Fruit fly (Drosophila melanogaster) whole organism, embryonic: Measurements from ENCODE around the gene CG10353.

Experiments used
- Adf1 ChIP-seq: fragments of 200-800 bp; sonication (Bioruptor generic); IDR thresholded peaks from 2 replicates; pipeline ENCODE4 v1.3.6; 2022; ENCODE audit warnings: missing biosample characterization, missing genetic modification characterization
- B-H1 ChIP-seq: fragments of 200-800 bp; sonication (Bioruptor generic); IDR thresholded peaks from 3 replicates; pipeline ENCODE4 v1.3.6; 2022; ENCODE audit warnings: missing biosample characterization, missing genetic modification characterization
- BEAF-32 ChIP-seq: fragments of 200-800 bp; sonication (Bioruptor generic); optimal IDR thresholded peaks from 3 replicates; lab custom pipeline; 2017; ENCODE audit warnings: missing biosample characterization, missing genetic modification characterization, mild to moderate bottlenecking, moderate library complexity, missing genetic modification reagents
- CG10565 ChIP-seq: fragments of 200-800 bp; sonication (Bioruptor generic); optimal IDR thresholded peaks from 3 replicates; lab custom pipeline; 2016; ENCODE audit warnings: missing biosample characterization, mild to moderate bottlenecking, missing genetic modification characterization
- CG11696 ChIP-seq: fragments of 200-800 bp; sonication (Bioruptor generic); IDR thresholded peaks from 2 replicates; pipeline ENCODE4 v1.3.6; 2022; ENCODE audit warnings: missing biosample characterization, missing genetic modification characterization
- CG11723 ChIP-seq: fragments of 200-800 bp; sonication (Bioruptor generic); optimal IDR thresholded peaks from 2 replicates; lab custom pipeline; 2017; ENCODE audit warnings: missing biosample characterization, mild to moderate bottlenecking, missing genetic modification characterization
- CG12299 ChIP-seq: fragments of 200-800 bp; sonication (Bioruptor generic); optimal IDR thresholded peaks from 2 replicates; lab custom pipeline; 2018; ENCODE audit warnings: missing biosample characterization, mild to moderate bottlenecking, missing genetic modification characterization
- CG13424 ChIP-seq: fragments of 200-800 bp; sonication (Bioruptor generic); optimal IDR thresholded peaks from 2 replicates; lab custom pipeline; 2019; ENCODE audit warnings: missing biosample characterization, mild to moderate bottlenecking, missing genetic modification characterization, moderate library complexity
- CG13624 ChIP-seq: fragments of 200-800 bp; sonication (Bioruptor generic); optimal IDR thresholded peaks from 2 replicates; lab custom pipeline; 2016; ENCODE audit warnings: missing biosample characterization, missing genetic modification characterization
- CG13894 ChIP-seq: fragments of 200-800 bp; sonication (Bioruptor generic); optimal IDR thresholded peaks from 3 replicates; lab custom pipeline; 2018; ENCODE audit warnings: missing biosample characterization, mild to moderate bottlenecking, missing genetic modification characterization, moderate library complexity
- CG14050 ChIP-seq: fragments of 200-800 bp; sonication (Bioruptor generic); IDR thresholded peaks from 3 replicates; pipeline ENCODE4 v1.3.6; 2022; ENCODE audit warnings: missing biosample characterization, missing genetic modification characterization
- CG17802 ChIP-seq: fragments of 200-800 bp; sonication (Bioruptor generic); optimal IDR thresholded peaks from 2 replicates; lab custom pipeline; 2018; ENCODE audit warnings: missing biosample characterization, mild to moderate bottlenecking, missing genetic modification characterization, moderate library complexity
- CG2875 ChIP-seq: fragments of 200-800 bp; sonication (Bioruptor generic); optimal IDR thresholded peaks from 2 replicates; lab custom pipeline; 2017; ENCODE audit warnings: missing biosample characterization, mild to moderate bottlenecking, missing genetic modification characterization, missing genetic modification reagents
- CG2889 ChIP-seq: fragments of 200-800 bp; sonication (Bioruptor generic); IDR thresholded peaks from 3 replicates; pipeline ENCODE4 v1.3.6; 2022; ENCODE audit warnings: missing biosample characterization, missing genetic modification characterization
- CG30431 ChIP-seq: fragments of 200-800 bp; sonication (Bioruptor generic); optimal IDR thresholded peaks from 2 replicates; lab custom pipeline; 2017; ENCODE audit warnings: missing biosample characterization, missing genetic modification characterization
- CG32532 ChIP-seq: fragments of 200-800 bp; sonication (Bioruptor generic); IDR thresholded peaks from 2 replicates; pipeline ENCODE4 v1.3.6; 2022; ENCODE audit warnings: missing biosample characterization, missing genetic modification characterization
- CG3838 ChIP-seq: fragments of 200-800 bp; sonication (Bioruptor generic); optimal IDR thresholded peaks from 3 replicates; lab custom pipeline; 2016; ENCODE audit warnings: missing biosample characterization, missing genetic modification characterization
- CG42726 ChIP-seq: fragments of 200-800 bp; sonication (Bioruptor generic); IDR thresholded peaks from 2 replicates; pipeline ENCODE4 v1.3.6; 2022; ENCODE audit warnings: missing biosample characterization, missing genetic modification characterization; ENCODE audit not compliant: partially characterized antibody
- CG6765 ChIP-seq: fragments of 200-800 bp; sonication (Bioruptor generic); optimal IDR thresholded peaks from 3 replicates; lab custom pipeline; 2017; ENCODE audit warnings: missing biosample characterization, mild to moderate bottlenecking, missing genetic modification characterization
- CG8944 ChIP-seq: fragments of 200-800 bp; sonication (Bioruptor generic); optimal IDR thresholded peaks from 3 replicates; lab custom pipeline; 2016; ENCODE audit warnings: missing biosample characterization, missing genetic modification characterization
- CG9817 ChIP-seq: fragments of 200-800 bp; sonication (Bioruptor generic); optimal IDR thresholded peaks from 2 replicates; lab custom pipeline; 2018; ENCODE audit warnings: missing biosample characterization, mild to moderate bottlenecking, missing genetic modification characterization, moderate library complexity
- Camta ChIP-seq: fragments of 200-800 bp; sonication (Bioruptor generic); optimal IDR thresholded peaks from 2 replicates; lab custom pipeline; 2016; ENCODE audit warnings: missing biosample characterization, missing genetic modification characterization
- Dll ChIP-seq: fragments of 200-800 bp; sonication (Bioruptor generic); IDR thresholded peaks from 4 replicates; pipeline ENCODE4 v1.3.6; 2022; ENCODE audit warnings: missing biosample characterization, missing genetic modification characterization; ENCODE audit not compliant: partially characterized antibody
- ERR ChIP-seq: fragments of 200-800 bp; sonication (Bioruptor generic); optimal IDR thresholded peaks from 2 replicates; lab custom pipeline; 2016; ENCODE audit warnings: missing biosample characterization, missing genetic modification characterization
- Gug ChIP-seq: fragments of 200-800 bp; sonication (Bioruptor generic); IDR thresholded peaks from 4 replicates; pipeline ENCODE4 v1.3.6; 2022; ENCODE audit warnings: missing biosample characterization, missing genetic modification characterization
- HLH4C ChIP-seq: fragments of 200-800 bp; sonication (Bioruptor generic); IDR thresholded peaks from 3 replicates; pipeline ENCODE4 v1.3.6; 2022; ENCODE audit warnings: missing biosample characterization, missing genetic modification characterization; ENCODE audit not compliant: partially characterized antibody
- Hr39 ChIP-seq: fragments of >200 bp; optimal IDR thresholded peaks from 2 replicates; lab custom pipeline; 2017
- Meics ChIP-seq: fragments of 200-800 bp; sonication (Bioruptor generic); optimal IDR thresholded peaks from 2 replicates; lab custom pipeline; 2017; ENCODE audit warnings: missing biosample characterization, mild to moderate bottlenecking, missing genetic modification characterization
- NC2β ChIP-seq: fragments of 200-800 bp; sonication (Bioruptor generic); optimal IDR thresholded peaks from 2 replicates; lab custom pipeline; 2016; ENCODE audit warnings: missing biosample characterization, missing genetic modification characterization
- NK7.1 ChIP-seq: fragments of 200-800 bp; sonication (Bioruptor generic); optimal IDR thresholded peaks from 3 replicates; lab custom pipeline; 2016; ENCODE audit warnings: missing biosample characterization, missing genetic modification characterization
- Optix ChIP-seq: fragments of 200-800 bp; sonication (Bioruptor generic); IDR thresholded peaks from 3 replicates; pipeline ENCODE4 v1.3.6; 2022; ENCODE audit warnings: missing biosample characterization, missing genetic modification characterization
- ab ChIP-seq: fragments of 200-800 bp; sonication (Bioruptor generic); optimal IDR thresholded peaks from 2 replicates; lab custom pipeline; 2016; ENCODE audit warnings: missing biosample characterization, missing genetic modification characterization
- ara ChIP-seq: fragments of 200-800 bp; sonication (Bioruptor generic); IDR thresholded peaks from 2 replicates; pipeline ENCODE4 v1.3.6; 2022; ENCODE audit warnings: missing biosample characterization, missing genetic modification characterization
- bowl ChIP-seq: fragments of 200-800 bp; sonication (Bioruptor generic); IDR thresholded peaks from 2 replicates; pipeline ENCODE4 v1.3.6; 2022; ENCODE audit warnings: missing biosample characterization, missing genetic modification characterization
- btn ChIP-seq: fragments of 200-800 bp; sonication (Bioruptor generic); optimal IDR thresholded peaks from 2 replicates; lab custom pipeline; 2016; ENCODE audit warnings: missing biosample characterization, missing genetic modification characterization
- chinmo ChIP-seq: fragments of 200-800 bp; sonication (Bioruptor generic); IDR thresholded peaks from 4 replicates; pipeline ENCODE4 v1.3.6; 2022; ENCODE audit warnings: missing biosample characterization, missing genetic modification characterization; ENCODE audit not compliant: partially characterized antibody
- croc ChIP-seq: fragments of 200-800 bp; sonication (Bioruptor generic); conservative IDR thresholded peaks from 3 replicates; pipeline ENCODE4 v1.3.6; 2022; ENCODE audit warnings: missing biosample characterization, missing genetic modification characterization
- cwo ChIP-seq: fragments of 200-800 bp; sonication (Bioruptor generic); optimal IDR thresholded peaks from 3 replicates; lab custom pipeline; 2017; ENCODE audit warnings: missing biosample characterization, missing genetic modification characterization, mild to moderate bottlenecking, moderate library complexity, missing genetic modification reagents
- exex ChIP-seq: fragments of 200-800 bp; sonication (Bioruptor generic); optimal IDR thresholded peaks from 4 replicates; lab custom pipeline; 2018; ENCODE audit warnings: missing biosample characterization, mild to moderate bottlenecking, missing genetic modification characterization, moderate library complexity
- grn ChIP-seq: fragments of 200-800 bp; sonication (Bioruptor generic); optimal IDR thresholded peaks from 3 replicates; lab custom pipeline; 2017; ENCODE audit warnings: missing biosample characterization, missing genetic modification characterization
- nmo ChIP-seq: fragments of 200-800 bp; sonication (Bioruptor generic); optimal IDR thresholded peaks from 2 replicates; lab custom pipeline; 2018; ENCODE audit warnings: missing biosample characterization, mild to moderate bottlenecking, missing genetic modification characterization, moderate library complexity
- prd ChIP-seq, 3 experiments: fragments of >200 bp in 2 of 3; fragments of 200-800 bp in 1 of 3; sonication (Bioruptor generic) in 1 of 3; optimal IDR thresholded peaks in 2 of 3; IDR thresholded peaks in 1 of 3; 2 replicates in 2 of 3; 3 replicates in 1 of 3; pipeline versions ENCODE4 v1.3.6 to Lab custom; 2017 to 2022; ENCODE audit warnings: missing biosample characterization in 1 of 3, missing genetic modification characterization in 1 of 3
- pzg ChIP-seq: fragments of 200-800 bp; sonication (Bioruptor generic); optimal IDR thresholded peaks from 3 replicates; lab custom pipeline; 2018; ENCODE audit warnings: missing biosample characterization, mild to moderate bottlenecking, missing genetic modification characterization, moderate library complexity
- run ChIP-seq: fragments of 200-800 bp; sonication (Bioruptor generic); optimal IDR thresholded peaks from 3 replicates; lab custom pipeline; 2018; ENCODE audit warnings: missing biosample characterization, mild to moderate bottlenecking, missing genetic modification characterization
- sqz ChIP-seq: fragments of 200-800 bp; sonication (Bioruptor generic); optimal IDR thresholded peaks from 3 replicates; lab custom pipeline; 2018; ENCODE audit warnings: missing biosample characterization, mild to moderate bottlenecking, missing genetic modification characterization
- tgo ChIP-seq: fragments of 200-800 bp; sonication (Bioruptor generic); IDR thresholded peaks from 3 replicates; pipeline ENCODE4 v1.3.6; 2022; ENCODE audit warnings: missing biosample characterization, missing genetic modification characterization
- tin ChIP-seq: fragments of 200-800 bp; sonication (Bioruptor generic); optimal IDR thresholded peaks from 3 replicates; lab custom pipeline; 2016; ENCODE audit warnings: missing biosample characterization, missing genetic modification characterization
- tll ChIP-seq, 2 experiments: fragments of 200-800 bp in 1 of 2; fragments of >200 bp in 1 of 2; sonication (Bioruptor generic) in 1 of 2; optimal IDR thresholded peaks; 2 replicates each; lab custom pipeline; 2017 to 2019; ENCODE audit warnings: missing biosample characterization in 2 of 2, missing genetic modification characterization in 2 of 2, mild to moderate bottlenecking in 1 of 2, moderate library complexity in 1 of 2
- tup ChIP-seq: fragments of 200-800 bp; sonication (Bioruptor generic); optimal IDR thresholded peaks from 2 replicates; lab custom pipeline; 2016; ENCODE audit warnings: missing biosample characterization, mild to moderate bottlenecking, missing genetic modification characterization, moderate library complexity
- yki ChIP-seq: fragments of >200 bp; optimal IDR thresholded peaks from 3 replicates; lab custom pipeline; 2018
- zfh1 ChIP-seq: fragments of 200-800 bp; sonication (Bioruptor generic); IDR thresholded peaks from 3 replicates; pipeline ENCODE4 v1.3.6; 2022; ENCODE audit warnings: missing biosample characterization, missing genetic modification characterization

CG10353 gene

DNA sequence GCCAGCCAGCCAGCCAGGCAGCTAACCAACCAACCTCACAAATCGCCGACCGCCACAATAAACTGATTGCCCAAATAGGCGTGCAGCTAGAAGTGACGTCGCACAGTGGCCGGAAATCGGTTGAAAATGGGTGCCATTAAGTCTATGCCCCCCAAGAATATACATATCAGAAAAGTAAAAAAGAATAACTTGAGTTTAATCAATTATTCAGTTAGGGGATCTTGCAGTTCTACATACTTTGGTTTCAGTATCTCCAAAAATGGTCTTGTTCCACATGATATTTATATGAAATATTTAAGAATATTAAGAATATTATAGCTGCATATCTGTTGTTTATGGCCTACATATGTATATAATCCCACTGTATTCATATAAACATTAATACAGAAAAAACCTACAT lies 1.6 kb downstream of the CG10353 start (continued):
- TF ChIP-seq croc (GFP tag; lab: Robert Waterston, UW) (no peak), CG17802 (tag; lab: Kevin White, UChicago) (no peak), NC2β (GFP tag; lab: Kevin White, UChicago) (no peak), HLH4C (no peak), tgo (no peak), cwo (peak; percentile 46), pzg (GFP tag; lab: Kevin White, UChicago) (no peak), NK7.1 (GFP tag; lab: Kevin White, UChicago) (no peak), Optix (GFP tag; lab: Robert Waterston, UW) (no peak), tup (no peak), tin (no peak), btn (GFP tag; lab: Kevin White, UChicago) (no peak), CG6765 (GFP tag; lab: Kevin White, UChicago) (no peak), tll (GFP tag; optimal IDR thresholded peaks at IDR 0.05; lab: Kevin White, UChicago) (no peak), CG2875 (GFP tag; lab: Kevin White, UChicago) (no peak), sqz (GFP tag; lab: Kevin White, UChicago) (peak; percentile 12), bowl (GFP tag; lab: Robert Waterston, UW) (no peak), B-H1 (GFP tag; lab: Robert Waterston, UW) (no peak), Meics (GFP tag; lab: Kevin White, UChicago) (peak; percentile 62), CG11723 (GFP tag; lab: Kevin White, UChicago) (peak; percentile 24), CG9817 (tag; lab: Kevin White, UChicago) (peak; percentile 54), ara (no peak), run (tag; lab: Kevin White, UChicago) (no peak), CG30431 (GFP tag; lab: Kevin White, UChicago) (no peak), Camta (GFP tag; lab: Kevin White, UChicago) (no peak), prd (optimal IDR thresholded peaks at IDR 0.05; lab: Kevin White, UChicago) (no peak), prd (GFP tag; IDR thresholded peaks at IDR 0.05; lab: Robert Waterston, UW) (0 out of 3 replicates have a peak, but pooled peaks have one; percentile 18), BEAF-32 (no peak), CG13424 (tag; lab: Kevin White, UChicago) (peak; percentile 61), chinmo (GFP tag; lab: Robert Waterston, UW) (no peak), CG11696 (GFP tag; lab: Robert Waterston, UW) (no peak), zfh1 (no peak), nmo (GFP tag; lab: Kevin White, UChicago) (no peak), Gug (GFP tag; lab: Robert Waterston, UW) (no peak), CG13894 (tag; lab: Kevin White, UChicago) (peak; percentile 7), grn (GFP tag; lab: Kevin White, UChicago) (no peak), CG13624 (GFP tag; lab: Kevin White, UChicago) (no peak), Adf1 (GFP tag; lab: Robert Waterston, UW) (no peak; the same call in 1 of the 2 replicates), exex (tag; lab: Kevin White, UChicago) (peak; percentile 26), CG10565 (GFP tag; lab: Kevin White, UChicago) (no peak), CG12299 (tag; lab: Kevin White, UChicago) (no peak), ERR (no peak), Dll (GFP tag; lab: Robert Waterston, UW) (no peak), CG3838 (GFP tag; lab: Kevin White, UChicago) (no peak), Hr39 (no peak), yki (lab: Kevin White, UChicago) (no peak), CG2889 (GFP tag; lab: Robert Waterston, UW) (no peak), CG32532 (GFP tag; lab: Robert Waterston, UW) (peak; percentile 49; the same call in 1 of the 2 replicates), ab (no peak), CG14050 (GFP tag; lab: Robert Waterston, UW) (no peak), CG42726 (GFP tag; lab: Robert Waterston, UW) (no peak), CG8944 (GFP tag; lab: Kevin White, UChicago) (no peak)
